Fruit fly (Drosophila melanogaster): Measurements from ENCODE around the gene FASN3.

Gene FASN3

DNA sequence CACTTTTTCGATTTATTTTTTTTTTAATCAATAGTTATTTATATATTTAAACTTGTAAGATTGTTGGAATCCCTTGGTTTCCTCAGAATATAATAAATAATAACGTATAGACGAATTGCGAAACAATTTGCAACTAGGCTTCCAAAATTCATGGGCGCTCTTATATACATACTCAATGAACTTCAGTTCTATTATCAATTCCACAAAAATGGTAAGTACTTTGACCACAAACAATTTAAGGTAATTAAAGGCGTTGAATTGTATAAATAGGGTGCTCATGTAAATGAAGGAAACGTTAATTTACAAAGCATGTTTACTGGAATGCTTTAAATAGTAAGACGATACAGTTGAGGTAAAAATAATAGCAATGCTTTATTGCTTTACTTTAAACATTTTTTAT is at the start of gene FASN3:
TSS of gene FASN3 (minus strand) at position 101 of the 400 bp plus-strand sequence.
- no peak for TF ChIP-seq Pif1B (GFP tag; optimal IDR thresholded peaks at IDR 0.05)
- TF ChIP-seq Snoo (tag; optimal IDR thresholded peaks at IDR 0.05) = no peak
- TF ChIP-seq CG8159 (tag; optimal IDR thresholded peaks at IDR 0.05) = no peak
- no peak for TF ChIP-seq D1 (tag; optimal IDR thresholded peaks at IDR 0.05)
- no peak for TF ChIP-seq CG34367 (tag; optimal IDR thresholded peaks at IDR 0.05)
- TF ChIP-seq CG32121 (GFP tag; IDR thresholded peaks at IDR 0.05) = no peak
- TF ChIP-seq CG9948 (tag; optimal IDR thresholded peaks at IDR 0.05) = no peak
- no peak for TF ChIP-seq rn (GFP tag; IDR thresholded peaks at IDR 0.05)
- TF ChIP-seq CG13204 (GFP tag; optimal IDR thresholded peaks at IDR 0.05) = no peak

DNA sequence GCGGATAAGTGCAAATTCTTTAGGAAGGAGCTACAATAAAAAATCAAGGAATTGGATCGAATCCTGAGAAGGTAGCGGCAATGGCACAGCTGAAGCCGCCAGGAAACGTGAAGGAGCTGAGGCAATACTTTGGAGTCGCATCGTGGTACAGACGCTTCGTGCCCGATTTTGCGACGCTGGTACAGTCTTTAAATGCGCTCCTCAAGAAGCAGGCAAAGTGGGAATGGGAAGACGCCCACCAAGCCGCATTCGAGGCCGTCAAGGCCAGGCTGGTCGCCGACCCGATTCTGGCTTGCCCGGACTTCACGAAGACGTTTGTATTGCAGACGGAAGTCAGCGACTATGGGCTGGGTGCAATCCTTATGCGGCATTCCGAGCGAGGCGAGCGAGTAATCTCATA is 32.8 kb upstream of the FASN3 start:
- TF ChIP-seq CG34367 (tag; optimal IDR thresholded peaks at IDR 0.05) = no peak
- TF ChIP-seq CG15710 (tag; optimal IDR thresholded peaks at IDR 0.05) = no peak
- no peak for TF ChIP-seq CG4496 (GFP tag; IDR thresholded peaks at IDR 0.05)
- TF ChIP-seq CG8301 (tag; optimal IDR thresholded peaks at IDR 0.05) = no peak
- no peak for TF ChIP-seq Pif1B (GFP tag; optimal IDR thresholded peaks at IDR 0.05)
- TF ChIP-seq CG17806 (tag; optimal IDR thresholded peaks at IDR 0.05) = no peak
- no peak for TF ChIP-seq CG9948 (tag; optimal IDR thresholded peaks at IDR 0.05)
- no peak for TF ChIP-seq CG32121 (GFP tag; IDR thresholded peaks at IDR 0.05)
- no peak for TF ChIP-seq CG12605 (GFP tag; IDR thresholded peaks at IDR 0.05)
- TF ChIP-seq CG13204 (GFP tag; optimal IDR thresholded peaks at IDR 0.05) = no peak
- TF ChIP-seq rn (GFP tag; IDR thresholded peaks at IDR 0.05) = no peak
- TF ChIP-seq CG10348 (GFP tag; IDR thresholded peaks at IDR 0.05) = no peak
- no peak for TF ChIP-seq Pif1A (GFP tag; optimal IDR thresholded peaks at IDR 0.05)
- TF ChIP-seq gl (tag; optimal IDR thresholded peaks at IDR 0.05) = no peak
- TF ChIP-seq CG14655 (GFP tag; optimal IDR thresholded peaks at IDR 0.05) = no peak

DNA sequence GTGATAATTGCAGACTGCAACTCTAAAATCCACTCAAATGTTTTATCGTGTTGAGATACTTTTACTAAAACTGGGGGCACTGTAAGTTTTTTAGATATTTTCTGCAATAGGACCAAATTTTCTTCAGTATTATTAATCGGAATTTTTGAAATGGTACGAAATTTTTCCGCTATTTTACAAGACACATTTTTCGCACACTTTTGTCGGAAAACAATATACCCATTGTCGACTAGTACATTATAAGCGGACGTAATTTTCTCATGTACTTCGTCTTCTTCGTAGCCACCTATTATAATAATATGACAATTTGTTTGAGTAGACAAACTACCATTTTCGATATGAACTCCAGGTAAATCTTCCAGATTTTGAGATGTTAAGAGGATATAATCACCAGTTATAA is 5.9 kb downstream of the FASN3 start:
- no peak for TF ChIP-seq CG9948 (tag; optimal IDR thresholded peaks at IDR 0.05)
- no peak for TF ChIP-seq Pif1A (GFP tag; optimal IDR thresholded peaks at IDR 0.05)
- no peak for TF ChIP-seq Pif1B (GFP tag; optimal IDR thresholded peaks at IDR 0.05)
- TF ChIP-seq CG15710 (tag; optimal IDR thresholded peaks at IDR 0.05) = no peak

Data from whole organism, pupa.